Fruit fly (Drosophila melanogaster): Measurements from ENCODE around the gene Dref.

Gene Dref

dm6 chr2L:9937908-9938307 lies 29.1 kb downstream of the Dref start, which contains the start of gene Arglu1 (continued):
- no peak for TF ChIP-seq CG9727 (GFP tag; optimal IDR thresholded peaks at IDR 0.05)
- TF ChIP-seq CG8924 (tag; optimal IDR thresholded peaks at IDR 0.05) = no peak
- no peak for TF ChIP-seq CG12104 (GFP tag; optimal IDR thresholded peaks at IDR 0.05)
- TF ChIP-seq klu (GFP tag; IDR thresholded peaks at IDR 0.05) = no peak
- peak; percentile 8 for TF ChIP-seq trem (tag; optimal IDR thresholded peaks at IDR 0.05)
- no peak for TF ChIP-seq Kr (GFP tag; optimal IDR thresholded peaks at IDR 0.05)
- TF ChIP-seq br (optimal IDR thresholded peaks at IDR 0.05) = no peak
- TF ChIP-seq tin (GFP tag; optimal IDR thresholded peaks at IDR 0.05) = peak; percentile 22
- no peak for TF ChIP-seq Oaz (GFP tag; IDR thresholded peaks at IDR 0.05)
- no peak for TF ChIP-seq Doc3 (GFP tag; IDR thresholded peaks at IDR 0.05; ENCODE audit: partially characterized antibody)
- no peak for TF ChIP-seq Hr39 (optimal IDR thresholded peaks at IDR 0.05)
- no peak for TF ChIP-seq CG13775 (GFP tag; optimal IDR thresholded peaks at IDR 0.05)
- no peak for TF ChIP-seq CG12155 (GFP tag; optimal IDR thresholded peaks at IDR 0.05)
- TF ChIP-seq CG10431 (GFP tag; optimal IDR thresholded peaks at IDR 0.05) = no peak
- peak; percentile 28; the same call in 1 of the 3 replicates for TF ChIP-seq tgo (GFP tag; IDR thresholded peaks at IDR 0.05)
- no peak for TF ChIP-seq scrt (GFP tag; optimal IDR thresholded peaks at IDR 0.05)
- no peak for TF ChIP-seq gcm2 (GFP tag; optimal IDR thresholded peaks at IDR 0.05)
- peak; percentile 15 for TF ChIP-seq pho (GFP tag; optimal IDR thresholded peaks at IDR 0.05)
- no peak for TF ChIP-seq CG31441 (GFP tag; IDR thresholded peaks at IDR 0.05)
- peak; percentile 67 for TF ChIP-seq gfzf (GFP tag; optimal IDR thresholded peaks at IDR 0.05)
- no peak for TF ChIP-seq dmrt99B (tag; optimal IDR thresholded peaks at IDR 0.05)
- no peak for TF ChIP-seq CG7357 (GFP tag; IDR thresholded peaks at IDR 0.05)
- TF ChIP-seq CG8765 (GFP tag; IDR thresholded peaks at IDR 0.05) = no peak
- no peak for TF ChIP-seq CG14014 (GFP tag; IDR thresholded peaks at IDR 0.05)
- no peak for TF ChIP-seq chif (GFP tag; optimal IDR thresholded peaks at IDR 0.05)
- no peak for TF ChIP-seq stc (GFP tag; IDR thresholded peaks at IDR 0.05)
- no peak for TF ChIP-seq sima (GFP tag; optimal IDR thresholded peaks at IDR 0.05)
- TF ChIP-seq ro (GFP tag; IDR thresholded peaks at IDR 0.05) = no peak
- no peak for TF ChIP-seq CG15073 (GFP tag; optimal IDR thresholded peaks at IDR 0.05)
- no peak for TF ChIP-seq odd (GFP tag; optimal IDR thresholded peaks at IDR 0.05)
- TF ChIP-seq CG31388 (GFP tag; optimal IDR thresholded peaks at IDR 0.05) = no peak
- no peak for TF ChIP-seq peb (GFP tag; IDR thresholded peaks at IDR 0.05)
- no peak for TF ChIP-seq zen (tag; optimal IDR thresholded peaks at IDR 0.05)
- no peak for TF ChIP-seq Dip3 (GFP tag; optimal IDR thresholded peaks at IDR 0.05)
- TF ChIP-seq Dll (GFP tag; IDR thresholded peaks at IDR 0.05; ENCODE audit: partially characterized antibody) = 0 out of 4 replicates have a peak, but pooled peaks have one; percentile 31
- no peak for TF ChIP-seq NK7.1 (GFP tag; optimal IDR thresholded peaks at IDR 0.05)
- TF ChIP-seq CG15479 (GFP tag; optimal IDR thresholded peaks at IDR 0.05) = no peak
- TF ChIP-seq CG4617 (GFP tag; optimal IDR thresholded peaks at IDR 0.05; ENCODE audit: borderline replicate concordance) = peak; percentile 87
- TF ChIP-seq B-H1 (GFP tag; IDR thresholded peaks at IDR 0.05) = no peak
- peak; percentile 14 for TF ChIP-seq CG3163 (GFP tag; optimal IDR thresholded peaks at IDR 0.05)
- TF ChIP-seq exex (tag; optimal IDR thresholded peaks at IDR 0.05) = no peak
- no peak for TF ChIP-seq ash1 (GFP tag; optimal IDR thresholded peaks at IDR 0.05)
- TF ChIP-seq CG18011 (GFP tag; optimal IDR thresholded peaks at IDR 0.05) = peak; percentile 14
- TF ChIP-seq kah (GFP tag; optimal IDR thresholded peaks at IDR 0.05) = no peak
- TF ChIP-seq CG42726 (GFP tag; IDR thresholded peaks at IDR 0.05; ENCODE audit: partially characterized antibody) = no peak
- TF ChIP-seq CG7963 (GFP tag; IDR thresholded peaks at IDR 0.05; ENCODE audit: partially characterized antibody) = no peak
- TF ChIP-seq mirr (GFP tag; optimal IDR thresholded peaks at IDR 0.05) = no peak
- TF ChIP-seq H2.0 (GFP tag; IDR thresholded peaks at IDR 0.05) = no peak
- TF ChIP-seq tll (GFP tag; optimal IDR thresholded peaks at IDR 0.05) = no peak
- no peak for TF ChIP-seq Oli (tag; optimal IDR thresholded peaks at IDR 0.05)
- TF ChIP-seq Deaf1 (tag; optimal IDR thresholded peaks at IDR 0.05) = no peak
- no peak for TF ChIP-seq usp (GFP tag; optimal IDR thresholded peaks at IDR 0.05)

All from whole organism, embryonic.